Worm (Caenorhabditis elegans): Measurements from ENCODE around the gene fbxc-30.

The fbxc-30 gene

ce11 chrII:905335-905734, 12.1 kb upstream of the fbxc-30 start:
- TF ChIP-seq mml-1 (tag; optimal IDR thresholded peaks at IDR 0.05) (no peak), jun-1 (tag; optimal IDR thresholded peaks at IDR 0.05) (no peak), snpc-4 (tag; optimal IDR thresholded peaks at IDR 0.05) (peak; percentile 13)

ce11 chrII:909554-909953, 7.9 kb upstream of the fbxc-30 start, which contains the start of the genes fbxc-24 and fbxc-27:
TSS of gene fbxc-24 (minus strand) at chrII:909654.
TSS of gene fbxc-27 (plus strand) at chrII:909769.
- TF ChIP-seq aly-2 (tag; optimal IDR thresholded peaks at IDR 0.05) (no peak), ZK546.5 (tag; optimal IDR thresholded peaks at IDR 0.05) (no peak), fkh-10 (GFP tag; optimal IDR thresholded peaks at IDR 0.05) (no peak), jun-1 (tag; optimal IDR thresholded peaks at IDR 0.05) (no peak), nfya-1 (tag; optimal IDR thresholded peaks at IDR 0.05; ENCODE audit: insufficient read depth) (no peak), egl-27 (tag; optimal IDR thresholded peaks at IDR 0.05) (no peak), elt-2 (tag; optimal IDR thresholded peaks at IDR 0.05) (no peak), unc-62 (GFP tag; optimal IDR thresholded peaks at IDR 0.05) (no peak), nhr-67 (tag; optimal IDR thresholded peaks at IDR 0.05) (no peak), nhr-25 (tag; optimal IDR thresholded peaks at IDR 0.05) (no peak), skn-1 (tag; optimal IDR thresholded peaks at IDR 0.05) (no peak), nhr-77 (tag; optimal IDR thresholded peaks at IDR 0.05) (no peak), nhr-28 (tag; optimal IDR thresholded peaks at IDR 0.05) (no peak), ceh-82 (tag; optimal IDR thresholded peaks at IDR 0.05) (no peak)

- TF ChIP-seq egl-27 (tag; optimal IDR thresholded peaks at IDR 0.05) (no peak), nhr-11 (tag; optimal IDR thresholded peaks at IDR 0.05) (no peak), elt-1 (tag; optimal IDR thresholded peaks at IDR 0.05) (no peak), unc-39 (tag; optimal IDR thresholded peaks at IDR 0.05) (no peak), tbx-2 (tag; optimal IDR thresholded peaks at IDR 0.05) (no peak), ztf-11 (tag; optimal IDR thresholded peaks at IDR 0.05) (no peak), nhr-67 (tag; optimal IDR thresholded peaks at IDR 0.05) (no peak), nhr-12 (tag; optimal IDR thresholded peaks at IDR 0.05) (no peak), fkh-2 (tag; optimal IDR thresholded peaks at IDR 0.05) (no peak), sea-2 (GFP tag; optimal IDR thresholded peaks at IDR 0.05) (no peak), snpc-4 (tag; optimal IDR thresholded peaks at IDR 0.05) (no peak), nfya-1 (tag; optimal IDR thresholded peaks at IDR 0.05; ENCODE audit: insufficient read depth) (no peak), pqm-1 (tag; optimal IDR thresholded peaks at IDR 0.05) (no peak)
Measured at ce11 chrII:911680-912079, 5.7 kb upstream of the fbxc-30 start, which contains the start of gene fbxc-31. TSS of gene fbxc-31 (plus strand) at chrII:911980.

- TF ChIP-seq elt-2 (tag; optimal IDR thresholded peaks at IDR 0.05) (peak; percentile 41), snpc-4 (tag; optimal IDR thresholded peaks at IDR 0.05) (peak; percentile 36), lin-15B (tag; optimal IDR thresholded peaks at IDR 0.05) (peak; percentile 65), R02D3.7 (tag; optimal IDR thresholded peaks at IDR 0.05) (no peak), hmg-11 (tag; optimal IDR thresholded peaks at IDR 0.05) (no peak)
Measured at ce11 chrII:913222-913722, 4.2 kb upstream of the fbxc-30 start, which contains the start of gene fbxc-33. TSS of gene fbxc-33 (plus strand) at chrII:913672.

- TF ChIP-seq egl-27 (tag; optimal IDR thresholded peaks at IDR 0.05) (peak; percentile 73), aly-2 (tag; optimal IDR thresholded peaks at IDR 0.05) (no peak), jun-1 (tag; optimal IDR thresholded peaks at IDR 0.05) (peak; percentile 98), daf-12 (tag; optimal IDR thresholded peaks at IDR 0.05) (no peak), pqm-1 (tag; optimal IDR thresholded peaks at IDR 0.05) (peak; percentile 99), ZK546.5 (tag; optimal IDR thresholded peaks at IDR 0.05) (no peak), nhr-23 (tag; optimal IDR thresholded peaks at IDR 0.05) (no peak), elt-2 (tag; optimal IDR thresholded peaks at IDR 0.05) (peak; percentile 100), fos-1 (tag; optimal IDR thresholded peaks at IDR 0.05) (peak; percentile 49), pha-4 (tag; optimal IDR thresholded peaks at IDR 0.05) (peak; percentile 95)
Measured at ce11 chrII:915206-915605, 2.2 kb upstream of the fbxc-30 start.

DNA sequence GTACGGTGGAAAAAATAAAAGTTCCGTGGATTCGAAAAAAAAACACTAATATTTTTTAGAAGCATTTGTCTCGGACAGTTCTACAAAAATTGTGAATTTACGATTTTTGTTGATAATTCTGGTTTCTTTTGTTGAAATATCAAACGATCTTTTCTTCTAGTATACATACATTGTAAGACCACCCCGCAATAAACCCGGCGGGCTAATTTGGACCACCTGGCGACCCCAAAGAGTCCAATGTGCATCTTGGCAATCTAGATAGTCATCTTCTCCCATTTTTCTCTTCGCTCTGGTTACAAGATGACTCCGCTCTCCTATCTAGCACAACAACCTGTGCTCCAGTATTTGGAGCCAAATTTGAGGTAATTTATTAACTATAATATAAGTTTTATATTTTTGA, 1.6 kb upstream of the fbxc-30 start, which contains the start of gene fbxc-29:
fbxc-29 (plus strand) TSS at position 301 of the 400 bp plus-strand sequence.
- no peak for TF ChIP-seq nhr-43 (tag; optimal IDR thresholded peaks at IDR 0.05; ENCODE audit: poor library complexity, severe bottlenecking)
- TF ChIP-seq eor-1 (tag; optimal IDR thresholded peaks at IDR 0.05): no peak
- no peak for TF ChIP-seq nhr-28 (tag; optimal IDR thresholded peaks at IDR 0.05)
- TF ChIP-seq egl-5 (tag; optimal IDR thresholded peaks at IDR 0.05): no peak
- no peak for TF ChIP-seq nhr-237 (tag; optimal IDR thresholded peaks at IDR 0.05)
- TF ChIP-seq ceh-16 (tag; optimal IDR thresholded peaks at IDR 0.05): no peak
- TF ChIP-seq pqm-1 (tag; optimal IDR thresholded peaks at IDR 0.05): no peak
- no peak for TF ChIP-seq mdl-1 (tag; optimal IDR thresholded peaks at IDR 0.05)
- TF ChIP-seq aly-2 (tag; optimal IDR thresholded peaks at IDR 0.05): no peak
- no peak for TF ChIP-seq nhr-77 (tag; optimal IDR thresholded peaks at IDR 0.05)
- TF ChIP-seq ceh-28 (tag; optimal IDR thresholded peaks at IDR 0.05): no peak

Measured in whole organism, L3 larva.